Worm (Caenorhabditis elegans): ENCODE measurements around the gene K04C2.8.

K04C2.8 gene

DNA sequence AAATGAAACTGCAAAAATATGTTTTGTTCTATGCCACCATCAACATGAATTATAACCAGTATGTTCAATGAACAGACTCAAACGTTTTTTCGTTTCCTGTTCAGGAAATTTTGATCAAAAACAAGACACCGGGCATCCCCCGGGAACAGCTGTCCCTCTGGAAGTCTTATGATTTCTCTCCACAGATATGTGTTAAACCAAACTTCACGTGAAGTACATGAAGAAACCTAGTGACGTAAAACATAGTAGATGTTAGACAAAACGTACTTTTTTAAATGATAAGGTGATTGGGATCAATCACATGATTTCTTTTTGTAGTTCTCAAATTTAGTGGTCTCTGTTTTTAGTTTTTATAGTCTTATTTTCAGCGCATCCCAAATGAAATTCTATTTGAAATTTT lies 28.4 kb downstream of the K04C2.8 start:
- peak; percentile 91 for TF ChIP-seq sma-9 (GFP tag; optimal IDR thresholded peaks at IDR 0.05)
- no peak for TF ChIP-seq sma-9 (tag; optimal IDR thresholded peaks at IDR 0.05)
- TF ChIP-seq nhr-25 (tag; optimal IDR thresholded peaks at IDR 0.05): peak; percentile 38
- peak; percentile 47 for TF ChIP-seq F13H6.1 (tag; optimal IDR thresholded peaks at IDR 0.05)
- no peak for TF ChIP-seq ceh-82 (tag; optimal IDR thresholded peaks at IDR 0.05)
- TF ChIP-seq fos-1 (tag; optimal IDR thresholded peaks at IDR 0.05): no peak
- no peak for TF ChIP-seq nhr-6 (tag; optimal IDR thresholded peaks at IDR 0.05)
- peak; percentile 76 for TF ChIP-seq sma-3 (GFP tag; optimal IDR thresholded peaks at IDR 0.05)
- peak; percentile 20 for TF ChIP-seq ama-1 (optimal IDR thresholded peaks at IDR 0.05)
- peak; percentile 79 for TF ChIP-seq nhr-21 (tag; optimal IDR thresholded peaks at IDR 0.05)
- TF ChIP-seq nhr-129 (tag; optimal IDR thresholded peaks at IDR 0.05): peak; percentile 67
- no peak for TF ChIP-seq mbf-1 (tag; optimal IDR thresholded peaks at IDR 0.05)
- no peak for TF ChIP-seq nhr-237 (tag; optimal IDR thresholded peaks at IDR 0.05)
- TF ChIP-seq lsy-2 (tag; optimal IDR thresholded peaks at IDR 0.05): peak in 1 of 2 experiments; percentile 68
- peak; percentile 57 for TF ChIP-seq gmeb-1 (tag; optimal IDR thresholded peaks at IDR 0.05)
- TF ChIP-seq C34F6.9 (tag; optimal IDR thresholded peaks at IDR 0.05): peak; percentile 41
- TF ChIP-seq ztf-4 (tag; optimal IDR thresholded peaks at IDR 0.05): no peak
- peak; percentile 67 for TF ChIP-seq crh-2 (tag; optimal IDR thresholded peaks at IDR 0.05)

DNA sequence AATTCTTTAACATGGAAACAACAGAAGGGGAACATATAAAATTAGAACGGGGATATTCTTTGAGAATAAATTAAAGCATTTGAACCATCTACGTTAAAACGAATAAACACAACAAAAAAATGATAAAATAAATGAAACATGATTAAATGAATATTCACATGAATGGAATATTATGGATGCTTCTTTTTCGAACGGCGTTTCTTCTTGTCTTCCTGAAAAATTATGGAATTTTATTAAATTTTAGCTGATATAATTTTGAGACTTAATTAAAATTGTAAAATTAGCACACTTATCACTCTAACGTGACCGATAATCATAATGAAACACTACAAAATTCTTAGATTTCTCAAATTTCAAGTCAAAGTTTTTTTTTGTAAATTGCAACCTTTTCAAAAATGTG lies 30.5 kb downstream of the K04C2.8 start:
- no peak for TF ChIP-seq nhr-77 (tag; optimal IDR thresholded peaks at IDR 0.05)
- TF ChIP-seq nhr-25 (tag; optimal IDR thresholded peaks at IDR 0.05): no peak
- TF ChIP-seq ztf-1 (GFP tag; conservative IDR thresholded peaks at IDR 0.05): no peak
- TF ChIP-seq ztf-11 (tag; optimal IDR thresholded peaks at IDR 0.05): no peak
- TF ChIP-seq nhr-6 (tag; optimal IDR thresholded peaks at IDR 0.05): no peak
- TF ChIP-seq mab-5 (tag; optimal IDR thresholded peaks at IDR 0.05): no peak
- no peak for TF ChIP-seq ceh-82 (tag; optimal IDR thresholded peaks at IDR 0.05)
- TF ChIP-seq sem-4 (tag; optimal IDR thresholded peaks at IDR 0.05): no peak
- no peak for TF ChIP-seq lin-13 (GFP tag; optimal IDR thresholded peaks at IDR 0.05)
- TF ChIP-seq egl-27 (tag; optimal IDR thresholded peaks at IDR 0.05): no peak

- TF ChIP-seq nhr-77 (tag; optimal IDR thresholded peaks at IDR 0.05): no peak
- TF ChIP-seq nhr-129 (tag; optimal IDR thresholded peaks at IDR 0.05): peak; percentile 2
- no peak for TF ChIP-seq lin-13 (GFP tag; optimal IDR thresholded peaks at IDR 0.05)
- TF ChIP-seq skn-1 (tag; optimal IDR thresholded peaks at IDR 0.05): no peak
- no peak for TF ChIP-seq elt-1 (tag; optimal IDR thresholded peaks at IDR 0.05)
- TF ChIP-seq lsy-2 (tag; optimal IDR thresholded peaks at IDR 0.05): peak in 1 of 2 experiments; percentile 11
- no peak for TF ChIP-seq nhr-11 (tag; optimal IDR thresholded peaks at IDR 0.05)
- TF ChIP-seq blmp-1 (tag; optimal IDR thresholded peaks at IDR 0.05; ENCODE audit: insufficient read depth): no peak
- TF ChIP-seq sma-9 (GFP tag; optimal IDR thresholded peaks at IDR 0.05): peak; percentile 2
- no peak for TF ChIP-seq sma-9 (tag; optimal IDR thresholded peaks at IDR 0.05)
- no peak for TF ChIP-seq lin-39 (tag; optimal IDR thresholded peaks at IDR 0.05)
- peak; percentile 65 for TF ChIP-seq fos-1 (tag; optimal IDR thresholded peaks at IDR 0.05)
- no peak for TF ChIP-seq lin-11 (tag; optimal IDR thresholded peaks at IDR 0.05)
- peak; percentile 52 for TF ChIP-seq C34F6.9 (tag; optimal IDR thresholded peaks at IDR 0.05)
- TF ChIP-seq nhr-10 (tag; optimal IDR thresholded peaks at IDR 0.05): no peak
- no peak for TF ChIP-seq ceh-82 (tag; optimal IDR thresholded peaks at IDR 0.05)
- TF ChIP-seq Y55F3AM.14 (GFP tag; optimal IDR thresholded peaks at IDR 0.05): no peak
- no peak for TF ChIP-seq F13H6.1 (tag; optimal IDR thresholded peaks at IDR 0.05)
- no peak for TF ChIP-seq dmd-4 (tag; optimal IDR thresholded peaks at IDR 0.05)
- TF ChIP-seq crh-2 (tag; optimal IDR thresholded peaks at IDR 0.05): no peak
- TF ChIP-seq sem-4 (tag; optimal IDR thresholded peaks at IDR 0.05): no peak
- TF ChIP-seq ceh-16 (tag; optimal IDR thresholded peaks at IDR 0.05): no peak
- no peak for TF ChIP-seq nhr-6 (tag; optimal IDR thresholded peaks at IDR 0.05)
- TF ChIP-seq ztf-1 (GFP tag; conservative IDR thresholded peaks at IDR 0.05): no peak
- peak; percentile 13 for TF ChIP-seq unc-55 (GFP tag; optimal IDR thresholded peaks at IDR 0.05)
- TF ChIP-seq mab-5 (tag; optimal IDR thresholded peaks at IDR 0.05): no peak
- no peak for TF ChIP-seq ztf-11 (tag; optimal IDR thresholded peaks at IDR 0.05)
- no peak for TF ChIP-seq zag-1 (tag; optimal IDR thresholded peaks at IDR 0.05)
- TF ChIP-seq mbf-1 (tag; optimal IDR thresholded peaks at IDR 0.05): no peak
- no peak for TF ChIP-seq ZK546.5 (tag; optimal IDR thresholded peaks at IDR 0.05)
- TF ChIP-seq unc-62 (GFP tag; optimal IDR thresholded peaks at IDR 0.05): no peak
- TF ChIP-seq R02D3.7 (tag; optimal IDR thresholded peaks at IDR 0.05): no peak
Observed at ce11 chrIII:6903056-6903977, 33.2 kb downstream of the K04C2.8 start, which contains the start of the genes brc-2 and T07E3.3. Gene brc-2 (minus strand): TSS chrIII:6903106. Gene T07E3.3 (plus strand): TSS chrIII:6903877.
